Fruit fly (Drosophila melanogaster): ENCODE measurements around the gene CG11349.

DNA sequence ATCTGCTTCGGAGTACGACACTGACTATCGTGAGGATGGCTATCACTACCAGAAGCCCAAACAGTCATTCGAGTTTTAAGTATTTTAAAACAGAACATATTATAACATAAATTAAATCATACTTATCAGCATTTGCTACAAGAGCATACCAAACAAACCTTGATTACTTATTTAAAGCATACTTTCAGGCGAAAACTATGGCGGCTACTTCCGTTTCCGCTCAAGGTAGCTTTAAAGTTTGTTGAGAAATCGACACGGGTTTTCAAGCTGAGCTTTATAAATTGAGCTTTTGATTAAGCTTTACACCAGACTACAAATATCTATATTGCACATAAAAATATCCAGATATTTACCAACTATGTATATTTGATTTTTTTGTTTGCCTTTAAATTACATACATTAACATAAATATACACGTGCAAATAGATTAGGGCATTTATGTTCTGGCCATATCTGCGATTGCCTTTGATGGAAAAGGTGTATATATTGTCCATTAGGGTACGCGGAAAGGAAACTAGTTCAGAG is 2.1 kb downstream of the CG11349 start:
- TF ChIP-seq knrl (GFP tag; IDR thresholded peaks at IDR 0.05; ENCODE audit: partially characterized antibody) (no peak), chinmo (GFP tag; IDR thresholded peaks at IDR 0.05; ENCODE audit: partially characterized antibody) (no peak), CG8924 (tag; optimal IDR thresholded peaks at IDR 0.05) (no peak), BEAF-32 (GFP tag; optimal IDR thresholded peaks at IDR 0.05) (no peak)
